Worm (Caenorhabditis elegans): ENCODE data around the gene argn-1.

DNA sequence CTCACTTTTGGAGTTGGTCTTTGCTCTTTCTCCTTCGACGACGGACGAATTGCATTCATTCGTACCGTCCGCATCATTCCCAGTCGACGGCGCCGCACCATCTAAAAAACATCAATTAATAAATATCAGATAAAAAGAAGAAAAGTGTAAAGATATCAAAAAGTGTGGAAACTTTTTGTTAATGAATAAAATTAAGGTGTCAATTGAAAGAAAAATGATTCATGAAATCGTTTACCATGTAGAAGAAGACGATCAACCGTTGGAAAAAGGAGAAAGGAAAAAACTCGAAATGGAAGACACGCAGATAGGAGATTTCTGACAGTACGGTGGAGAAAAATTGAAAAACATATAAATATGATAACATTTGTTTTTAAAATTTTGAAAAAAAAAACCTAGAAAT lies 50.3 kb downstream of the argn-1 start, which contains the start of gene set-19:
- TF ChIP-seq ama-1 (optimal IDR thresholded peaks at IDR 0.05) = no peak
- TF ChIP-seq flt-1 (GFP tag; IDR thresholded peaks at IDR 0.05) = no peak
- TF ChIP-seq hmg-4 (GFP tag; optimal IDR thresholded peaks at IDR 0.05) = no peak
- no peak for TF ChIP-seq tbx-37 (GFP tag; conservative IDR thresholded peaks at IDR 0.05)
- TF ChIP-seq B0310.2 (tag; optimal IDR thresholded peaks at IDR 0.05) = no peak
- no peak for TF ChIP-seq aly-1 (tag; optimal IDR thresholded peaks at IDR 0.05)
- TF ChIP-seq ceh-36 (tag; optimal IDR thresholded peaks at IDR 0.05) = no peak
- no peak for TF ChIP-seq F13C5.2 (tag; optimal IDR thresholded peaks at IDR 0.05)
